Comparison of ENCODE assay signal across 5 fruit fly cellular contexts in genomic region chr3L:19695057-19695627, dm6.
A peak's percentile ranks its signal among the peaks of the same experiment; 100 is the strongest.
TF ChIP-seq lines count a peak whose summit lies in the region.

verm (minus strand) TSS chr3L:19695260.

- no peak for TF ChIP-seq CTCF in whole organism, embryonic (GFP tag; optimal IDR thresholded peaks at IDR 0.05; lab: Kevin White, UChicago)

TF ChIP-seq in whole organism, adult, 20 proteins besides CTCF, POLR2A, EP300 and RAD21:
- TF ChIP-seq Crg-1 (GFP tag; optimal IDR thresholded peaks at IDR 0.05; lab: Kevin White, UChicago) (no peak), bab1 (GFP tag; optimal IDR thresholded peaks at IDR 0.05; lab: Kevin White, UChicago) (no peak), Hr96 (GFP tag; optimal IDR thresholded peaks at IDR 0.05; lab: Kevin White, UChicago) (no peak), tj (GFP tag; optimal IDR thresholded peaks at IDR 0.05; lab: Kevin White, UChicago) (no peak), pad (GFP tag; optimal IDR thresholded peaks at IDR 0.05; lab: Kevin White, UChicago) (peak; percentile 53)

TF ChIP-seq in whole organism, embryonic, 481 proteins besides CTCF, POLR2A, EP300 and RAD21 (continues in another document):
- TF ChIP-seq scrt (GFP tag; optimal IDR thresholded peaks at IDR 0.05; lab: Kevin White, UChicago) (no peak), D19B (GFP tag; optimal IDR thresholded peaks at IDR 0.05; lab: Kevin White, UChicago) (no peak), Camta (GFP tag; optimal IDR thresholded peaks at IDR 0.05; lab: Kevin White, UChicago) (no peak), CG1233 (GFP tag; optimal IDR thresholded peaks at IDR 0.05; lab: Kevin White, UChicago) (no peak), CG10543 (GFP tag; optimal IDR thresholded peaks at IDR 0.05; lab: Kevin White, UChicago) (no peak), NC2β (GFP tag; optimal IDR thresholded peaks at IDR 0.05; lab: Kevin White, UChicago) (no peak), CG8359 (GFP tag; optimal IDR thresholded peaks at IDR 0.05; lab: Kevin White, UChicago; ENCODE audit: borderline replicate concordance) (no peak), CG6791 (GFP tag; IDR thresholded peaks at IDR 0.05; lab: Robert Waterston, UW; ENCODE audit: partially characterized antibody) (0 out of 3 replicates have a peak, but pooled peaks have one; percentile 48), Hr39 (optimal IDR thresholded peaks at IDR 0.05; lab: Kevin White, UChicago) (no peak), Jarid2 (GFP tag; optimal IDR thresholded peaks at IDR 0.05; lab: Kevin White, UChicago) (peak; percentile 61), CG18764 (GFP tag; optimal IDR thresholded peaks at IDR 0.05; lab: Kevin White, UChicago) (no peak), Mes4 (GFP tag; optimal IDR thresholded peaks at IDR 0.05; lab: Kevin White, UChicago) (no peak), klu (GFP tag; IDR thresholded peaks at IDR 0.05; lab: Robert Waterston, UW) (no peak), CG6854 (GFP tag; optimal IDR thresholded peaks at IDR 0.05; lab: Kevin White, UChicago) (no peak), CG11456 (GFP tag; IDR thresholded peaks at IDR 0.05; lab: Robert Waterston, UW) (no peak), CG3281 (GFP tag; optimal IDR thresholded peaks at IDR 0.05; lab: Kevin White, UChicago) (no peak), CG15696 (tag; optimal IDR thresholded peaks at IDR 0.05; lab: Kevin White, UChicago) (no peak), CG10274 (GFP tag; optimal IDR thresholded peaks at IDR 0.05; lab: Kevin White, UChicago) (no peak), Opbp (GFP tag; IDR thresholded peaks at IDR 0.05; lab: Robert Waterston, UW; ENCODE audit: partially characterized antibody) (0 out of 3 replicates have a peak, but pooled peaks have one; percentile 33), CG17328 (GFP tag; IDR thresholded peaks at IDR 0.05; lab: Robert Waterston, UW) (0 out of 2 replicates have a peak, but pooled peaks have one; percentile 11), cg (GFP tag; optimal IDR thresholded peaks at IDR 0.05; lab: Kevin White, UChicago) (no peak)

TF ChIP-seq in whole organism, prepupa, 60 proteins besides CTCF, POLR2A, EP300 and RAD21:
- no peak for TF ChIP-seq Met (GFP tag; optimal IDR thresholded peaks at IDR 0.05; lab: Kevin White, UChicago)
- peak; percentile 36 for TF ChIP-seq Eip78C (GFP tag; lab: Kevin White, UChicago)
- no peak for TF ChIP-seq pdm3 (GFP tag; optimal IDR thresholded peaks at IDR 0.05; lab: Kevin White, UChicago)
- TF ChIP-seq CG10631 (GFP tag; optimal IDR thresholded peaks at IDR 0.05; lab: Kevin White, UChicago), result no peak
- TF ChIP-seq achi (GFP tag; optimal IDR thresholded peaks at IDR 0.05; lab: Kevin White, UChicago), result no peak
- 0 out of 3 replicates have a peak, but pooled peaks have one; percentile 27 for TF ChIP-seq eg (GFP tag; IDR thresholded peaks at IDR 0.05; lab: Robert Waterston, UW)
- peak; percentile 24 for TF ChIP-seq vri (GFP tag; optimal IDR thresholded peaks at IDR 0.05; lab: Kevin White, UChicago)
- peak; percentile 26 for TF ChIP-seq CG1621 (tag; optimal IDR thresholded peaks at IDR 0.05; lab: Kevin White, UChicago)
- TF ChIP-seq CG6163 (GFP tag; IDR thresholded peaks at IDR 0.05; lab: Robert Waterston, UW), result 0 out of 3 replicates have a peak, but pooled peaks have one; percentile 14
- 0 out of 2 replicates have a peak, but pooled peaks have one; percentile 17 for TF ChIP-seq CG15336 (GFP tag; IDR thresholded peaks at IDR 0.05; lab: Robert Waterston, UW)
TF ChIP-seq in whole organism, prepupa: peak in this region for 6.

TF ChIP-seq in whole organism, pupa, 21 proteins besides CTCF, POLR2A, EP300 and RAD21:
- TF ChIP-seq Ets98B (GFP tag; IDR thresholded peaks at IDR 0.05; lab: Robert Waterston, UW) (peak; percentile 28; the same call in 1 of the 2 replicates), CG4496 (GFP tag; IDR thresholded peaks at IDR 0.05; lab: Robert Waterston, UW) (0 out of 3 replicates have a peak, but pooled peaks have one; percentile 36), CG13204 (GFP tag; optimal IDR thresholded peaks at IDR 0.05; lab: Kevin White, UChicago) (peak; percentile 14), Pif1B (GFP tag; optimal IDR thresholded peaks at IDR 0.05; lab: Kevin White, UChicago) (no peak), CG12605 (GFP tag; IDR thresholded peaks at IDR 0.05; lab: Robert Waterston, UW) (peak; percentile 26; the same call in 1 of the 2 replicates)

TF ChIP-seq in whole organism, wandering third instar larva, 38 proteins besides CTCF, POLR2A, EP300 and RAD21:
- TF ChIP-seq sage (GFP tag; optimal IDR thresholded peaks at IDR 0.05; lab: Kevin White, UChicago) (no peak), Vsx2 (GFP tag; optimal IDR thresholded peaks at IDR 0.05; lab: Kevin White, UChicago; ENCODE audit: partially characterized antibody) (peak; percentile 2), lola (GFP tag; optimal IDR thresholded peaks at IDR 0.05; lab: Kevin White, UChicago) (no peak)
TF ChIP-seq in whole organism, wandering third instar larva: peak in this region for 1.
